Fruit fly (Drosophila melanogaster): ENCODE results near the gene Trxr1.
A peak's percentile ranks its signal among the peaks of the same experiment; 100 is the strongest.

DNA sequence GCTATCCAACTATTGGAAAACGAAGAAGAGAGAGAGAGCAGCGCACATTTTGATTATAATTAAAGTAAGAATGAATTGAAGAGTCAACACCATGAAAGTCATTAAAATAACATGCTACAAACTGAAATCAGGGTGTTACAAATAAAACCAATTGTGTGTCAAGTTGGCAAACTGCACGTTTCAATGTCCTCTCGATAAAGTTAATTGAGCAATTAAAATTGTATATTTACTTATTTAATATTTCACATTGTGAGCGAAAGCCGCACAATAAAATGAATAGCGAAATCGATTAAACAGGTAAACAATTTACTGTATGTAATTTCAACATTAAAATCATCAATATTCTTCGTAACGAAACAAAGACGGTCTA lies 46.2 kb upstream of the Trxr1 start:
- TF ChIP-seq CG32006 (GFP tag; optimal IDR thresholded peaks at IDR 0.05) (peak; percentile 66), Ets21C (GFP tag; optimal IDR thresholded peaks at IDR 0.05) (peak; percentile 8), OdsH (GFP tag; optimal IDR thresholded peaks at IDR 0.05) (peak; percentile 32), Sox102F (GFP tag; optimal IDR thresholded peaks at IDR 0.05) (peak; percentile 20), Sox14 (GFP tag; optimal IDR thresholded peaks at IDR 0.05) (no peak), Lpt (GFP tag; optimal IDR thresholded peaks at IDR 0.05) (no peak), CG10669 (GFP tag; optimal IDR thresholded peaks at IDR 0.05) (peak; percentile 5), CG6163 (GFP tag; IDR thresholded peaks at IDR 0.05) (no peak)
